Worm (Caenorhabditis elegans) whole organism, young adult: ENCODE measurements around the gene K09C6.8.

Experiments used
- F55B11.4 ChIP-seq: sonication (generic microtip); optimal IDR thresholded peaks from 2 replicates; lab custom pipeline; 2016; ENCODE audit warnings: missing compliant biosample characterization, missing genetic modification characterization, borderline replicate concordance; ENCODE audit not compliant: insufficient read depth
- mxl-1 ChIP-seq: sonication (generic microtip); optimal IDR thresholded peaks from 2 replicates; lab custom pipeline; 2016; ENCODE audit warnings: missing genetic modification characterization, missing compliant biosample characterization
- snpc-4 ChIP-seq, 5 experiments: fragments of 150-350 bp in 1 of 5; sonication (generic microtip) in 4 of 5; optimal IDR thresholded peaks; 2 replicates each; lab custom pipeline; 2014 to 2018; ENCODE audit warnings: missing genetic modification characterization in 5 of 5, missing biosample characterization in 3 of 5, antibody characterized with exemption in 2 of 5, mild to moderate bottlenecking in 2 of 5, missing compliant biosample characterization in 2 of 5, missing genotype in 2 of 5, moderate library complexity in 2 of 5, missing genetic modification reagents in 1 of 5
- ztf-25 ChIP-seq: fragments of 200-800 bp; sonication (Bioruptor generic); IDR thresholded peaks from 2 replicates; pipeline ENCODE4 v1.3.6; 2022; ENCODE audit warnings: missing genetic modification reagents, missing genetic modification characterization, missing compliant biosample characterization

DNA sequence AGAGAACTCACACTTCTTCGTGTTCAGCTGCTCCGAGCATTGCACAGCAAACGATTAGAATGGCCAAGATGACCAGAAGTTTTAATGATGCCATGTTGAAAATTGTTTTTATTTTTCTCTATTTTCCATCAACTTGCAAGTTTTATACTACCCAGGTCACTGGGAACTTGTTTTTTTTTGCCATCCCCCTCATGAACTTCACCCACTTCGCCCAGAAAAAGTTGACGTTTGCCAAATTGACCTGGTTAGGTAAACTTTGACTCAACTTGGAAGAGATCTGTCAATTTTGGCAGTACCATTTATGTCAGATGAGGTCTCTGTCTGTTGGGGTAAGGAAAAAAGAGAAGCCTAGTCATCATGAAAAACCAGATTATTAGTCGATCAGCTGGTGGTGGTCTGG is 29.9 kb downstream of the K09C6.8 start, which contains the start of gene R13D11.10:
- TF ChIP-seq F55B11.4 (tag; lab: Kevin White, UChicago) = no peak
- no peak for TF ChIP-seq ztf-25 (GFP tag; lab: Robert Waterston, UW)
- TF ChIP-seq mxl-1 (tag; lab: Kevin White, UChicago) = no peak
- no peak for TF ChIP-seq snpc-4 (GFP tag; optimal IDR thresholded peaks at IDR 0.05; lab: Kevin White, UChicago)
- TF ChIP-seq snpc-4 (tag; optimal IDR thresholded peaks at IDR 0.05; lab: Kevin White, UChicago) = no peak
